Worm (Caenorhabditis elegans): ENCODE data around the gene T05C12.1.

T05C12.1 gene

ce11 chrII:8216922-8217321 lies 43.4 kb downstream of the T05C12.1 start, which contains the start of gene ifg-1:
Gene ifg-1, plus strand, starts transcription at chrII:8217222.
- TF ChIP-seq fos-1 (tag; optimal IDR thresholded peaks at IDR 0.05): no peak
- TF ChIP-seq nhr-77 (tag; optimal IDR thresholded peaks at IDR 0.05): no peak
- TF ChIP-seq pha-4 (tag; optimal IDR thresholded peaks at IDR 0.05): no peak
- no peak for TF ChIP-seq egl-5 (tag; optimal IDR thresholded peaks at IDR 0.05)
- no peak for TF ChIP-seq ztf-4 (tag; optimal IDR thresholded peaks at IDR 0.05)
- no peak for TF ChIP-seq zag-1 (tag; optimal IDR thresholded peaks at IDR 0.05)
- TF ChIP-seq elt-2 (tag; optimal IDR thresholded peaks at IDR 0.05): no peak
- no peak for TF ChIP-seq R02D3.7 (tag; optimal IDR thresholded peaks at IDR 0.05)
- no peak for TF ChIP-seq skn-1 (tag; optimal IDR thresholded peaks at IDR 0.05)

DNA sequence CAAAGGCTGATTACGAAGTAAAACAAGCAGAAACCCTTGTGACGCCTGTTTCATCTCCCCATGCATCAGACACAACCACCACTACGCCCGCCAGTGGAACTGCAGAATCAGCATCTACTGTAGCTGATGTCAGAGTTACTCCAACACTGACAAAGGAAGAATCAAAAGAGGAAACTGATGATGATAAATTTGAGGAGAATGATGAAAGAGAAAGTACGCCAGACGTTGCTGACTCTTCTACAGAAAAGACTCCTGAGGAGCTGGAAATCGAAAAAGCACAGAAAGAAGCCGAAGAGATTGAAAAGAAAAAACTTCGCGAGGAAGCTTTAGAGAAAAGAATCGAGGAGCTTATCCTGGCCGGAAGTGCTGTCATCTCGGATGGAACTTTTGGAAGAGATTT lies 44.8 kb downstream of the T05C12.1 start:
- no peak for TF ChIP-seq unc-62 (GFP tag; optimal IDR thresholded peaks at IDR 0.05)
- no peak for TF ChIP-seq nhr-237 (tag; optimal IDR thresholded peaks at IDR 0.05)
- no peak for TF ChIP-seq nhr-43 (tag; optimal IDR thresholded peaks at IDR 0.05; ENCODE audit: poor library complexity, severe bottlenecking)
- no peak for TF ChIP-seq ama-1 (optimal IDR thresholded peaks at IDR 0.05)
- TF ChIP-seq nhr-25 (tag; optimal IDR thresholded peaks at IDR 0.05): no peak

- TF ChIP-seq nhr-23 (tag; optimal IDR thresholded peaks at IDR 0.05) (no peak), sea-2 (GFP tag; optimal IDR thresholded peaks at IDR 0.05) (no peak), nhr-25 (tag; optimal IDR thresholded peaks at IDR 0.05) (no peak), nhr-28 (tag; optimal IDR thresholded peaks at IDR 0.05) (no peak), ztf-4 (tag; optimal IDR thresholded peaks at IDR 0.05) (no peak), nhr-67 (tag; optimal IDR thresholded peaks at IDR 0.05) (no peak), fkh-10 (GFP tag; optimal IDR thresholded peaks at IDR 0.05) (no peak)
Observed at ce11 chrII:8220267-8220666, 46.8 kb downstream of the T05C12.1 start.

DNA sequence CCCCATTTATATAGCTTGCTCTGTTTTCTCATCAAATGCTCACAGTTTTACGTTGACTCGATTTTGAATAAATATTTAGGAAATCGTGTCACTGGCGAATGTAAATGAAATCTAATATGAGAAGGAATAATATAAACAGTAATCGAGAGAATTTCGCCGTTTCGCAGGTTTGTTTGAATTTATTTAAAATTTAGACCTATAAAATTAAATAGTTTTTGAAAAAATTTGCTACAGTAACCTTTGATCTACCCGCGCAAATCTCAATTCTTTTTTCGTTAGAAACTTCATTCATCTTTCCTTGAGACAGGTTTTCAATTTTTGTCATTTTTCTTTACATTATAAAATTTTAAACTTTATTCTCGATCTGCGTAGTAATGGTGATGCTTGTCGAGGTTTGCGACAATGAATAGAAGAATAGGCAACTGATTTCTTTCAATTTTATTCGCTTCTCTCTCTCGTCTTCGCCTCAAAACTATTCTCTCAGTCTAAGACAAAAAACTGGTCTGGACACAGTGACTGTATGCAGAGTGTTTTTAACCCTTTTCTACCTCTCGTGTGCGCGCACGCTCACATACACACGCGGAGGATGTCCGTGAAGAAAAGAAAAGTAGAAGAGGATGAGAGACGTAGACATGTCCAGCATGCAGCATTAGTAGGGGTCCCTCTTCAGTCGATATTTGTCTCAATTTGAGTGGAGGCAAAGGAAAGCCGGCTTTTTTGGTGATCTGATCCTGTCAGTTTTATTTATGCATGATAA lies 49.0 kb downstream of the T05C12.1 start, which contains the start of gene dab-1:
dab-1 (plus strand) TSS at position 78 of the 757 bp plus-strand sequence.
- TF ChIP-seq nhr-76 (tag; optimal IDR thresholded peaks at IDR 0.05): no peak
- no peak for TF ChIP-seq lin-15B (tag; optimal IDR thresholded peaks at IDR 0.05)
- no peak for TF ChIP-seq R02D3.7 (tag; optimal IDR thresholded peaks at IDR 0.05)
- no peak for TF ChIP-seq nhr-12 (tag; optimal IDR thresholded peaks at IDR 0.05)
- no peak for TF ChIP-seq elt-1 (tag; optimal IDR thresholded peaks at IDR 0.05)
- no peak for TF ChIP-seq nhr-67 (tag; optimal IDR thresholded peaks at IDR 0.05)
- TF ChIP-seq mdl-1 (tag; optimal IDR thresholded peaks at IDR 0.05): peak; percentile 15
- no peak for TF ChIP-seq nhr-11 (tag; optimal IDR thresholded peaks at IDR 0.05)
- no peak for TF ChIP-seq tbx-2 (tag; optimal IDR thresholded peaks at IDR 0.05)
- TF ChIP-seq ztf-4 (tag; optimal IDR thresholded peaks at IDR 0.05): no peak
- TF ChIP-seq hmg-11 (tag; optimal IDR thresholded peaks at IDR 0.05): peak; percentile 50
- no peak for TF ChIP-seq fkh-2 (tag; optimal IDR thresholded peaks at IDR 0.05)
- TF ChIP-seq lsy-12 (tag; optimal IDR thresholded peaks at IDR 0.05): no peak
- no peak for TF ChIP-seq ceh-16 (tag; optimal IDR thresholded peaks at IDR 0.05)
- no peak for TF ChIP-seq zag-1 (tag; optimal IDR thresholded peaks at IDR 0.05)
- TF ChIP-seq ama-1 (optimal IDR thresholded peaks at IDR 0.05): peak; percentile 31
- TF ChIP-seq ZK546.5 (tag; optimal IDR thresholded peaks at IDR 0.05): no peak
- peak; percentile 1 for TF ChIP-seq nfya-1 (tag; optimal IDR thresholded peaks at IDR 0.05; ENCODE audit: insufficient read depth)
- no peak for TF ChIP-seq skn-1 (tag; optimal IDR thresholded peaks at IDR 0.05)
- TF ChIP-seq egl-27 (tag; optimal IDR thresholded peaks at IDR 0.05): no peak
- no peak for TF ChIP-seq nhr-77 (tag; optimal IDR thresholded peaks at IDR 0.05)
- TF ChIP-seq nhr-28 (tag; optimal IDR thresholded peaks at IDR 0.05): no peak
- peak; percentile 88 for TF ChIP-seq nhr-25 (tag; optimal IDR thresholded peaks at IDR 0.05)
- TF ChIP-seq lin-39 (tag; optimal IDR thresholded peaks at IDR 0.05): no peak
- TF ChIP-seq elt-3 (tag; optimal IDR thresholded peaks at IDR 0.05): no peak
- TF ChIP-seq fkh-10 (GFP tag; optimal IDR thresholded peaks at IDR 0.05): no peak
- TF ChIP-seq eor-1 (tag; optimal IDR thresholded peaks at IDR 0.05): no peak
- no peak for TF ChIP-seq daf-12 (tag; optimal IDR thresholded peaks at IDR 0.05)
- no peak for TF ChIP-seq egl-5 (tag; optimal IDR thresholded peaks at IDR 0.05)
- no peak for TF ChIP-seq jun-1 (tag; optimal IDR thresholded peaks at IDR 0.05)
- no peak for TF ChIP-seq aly-2 (tag; optimal IDR thresholded peaks at IDR 0.05)
- TF ChIP-seq nhr-23 (tag; optimal IDR thresholded peaks at IDR 0.05): peak; percentile 40
- TF ChIP-seq ceh-82 (tag; optimal IDR thresholded peaks at IDR 0.05): no peak
- no peak for TF ChIP-seq nhr-237 (tag; optimal IDR thresholded peaks at IDR 0.05)
- TF ChIP-seq ceh-28 (tag; optimal IDR thresholded peaks at IDR 0.05): no peak
- no peak for TF ChIP-seq sea-2 (GFP tag; optimal IDR thresholded peaks at IDR 0.05)
- TF ChIP-seq pqm-1 (tag; optimal IDR thresholded peaks at IDR 0.05): no peak
- TF ChIP-seq nhr-43 (tag; optimal IDR thresholded peaks at IDR 0.05; ENCODE audit: poor library complexity, severe bottlenecking): no peak
- no peak for TF ChIP-seq unc-62 (GFP tag; optimal IDR thresholded peaks at IDR 0.05)
- no peak for TF ChIP-seq fos-1 (tag; optimal IDR thresholded peaks at IDR 0.05)
- no peak for TF ChIP-seq ztf-11 (tag; optimal IDR thresholded peaks at IDR 0.05)
- peak; percentile 4 for TF ChIP-seq pha-4 (tag; optimal IDR thresholded peaks at IDR 0.05)
- TF ChIP-seq mml-1 (tag; optimal IDR thresholded peaks at IDR 0.05): no peak

Data from whole organism, L3 larva.